Worm (Caenorhabditis elegans): ENCODE data around the gene C28A5.1.

Gene C28A5.1

ce11 chrIII:4407144-4407543, 27.0 kb downstream of the C28A5.1 start, which contains the start of gene prdx-3:
Gene prdx-3 (plus strand): TSS chrIII:4407444.
- TF ChIP-seq zip-8 (tag; optimal IDR thresholded peaks at IDR 0.05), result no peak
- TF ChIP-seq nhr-28 (tag; optimal IDR thresholded peaks at IDR 0.05), result no peak
- no peak for TF ChIP-seq sptf-1 (tag; optimal IDR thresholded peaks at IDR 0.05)
- TF ChIP-seq cnd-1 (tag; optimal IDR thresholded peaks at IDR 0.05), result no peak
- no peak for TF ChIP-seq flh-1 (GFP tag; optimal IDR thresholded peaks at IDR 0.05)
- no peak for TF ChIP-seq tbx-8 (GFP tag; optimal IDR thresholded peaks at IDR 0.05)
- no peak for TF ChIP-seq ceh-43 (GFP tag; optimal IDR thresholded peaks at IDR 0.05)
- TF ChIP-seq lsy-2 (tag; optimal IDR thresholded peaks at IDR 0.05), result no peak
- no peak for TF ChIP-seq unc-120 (tag; optimal IDR thresholded peaks at IDR 0.05; ENCODE audit: poor library complexity, severe bottlenecking)
- TF ChIP-seq mep-1 (tag; optimal IDR thresholded peaks at IDR 0.05), result no peak
- TF ChIP-seq blmp-1 (tag; optimal IDR thresholded peaks at IDR 0.05), result no peak
- TF ChIP-seq ham-2 (GFP tag; optimal IDR thresholded peaks at IDR 0.05), result no peak
- TF ChIP-seq mab-5 (tag; optimal IDR thresholded peaks at IDR 0.05), result no peak
- TF ChIP-seq nhr-76 (tag; optimal IDR thresholded peaks at IDR 0.05), result no peak
- no peak for TF ChIP-seq elt-1 (tag; optimal IDR thresholded peaks at IDR 0.05; ENCODE audit: borderline replicate concordance, insufficient read depth)
- no peak for TF ChIP-seq nhr-237 (tag; optimal IDR thresholded peaks at IDR 0.05)
- no peak for TF ChIP-seq ztf-11 (tag; optimal IDR thresholded peaks at IDR 0.05)
- TF ChIP-seq pha-4 (tag; optimal IDR thresholded peaks at IDR 0.05), result no peak

- TF ChIP-seq flh-1 (GFP tag; optimal IDR thresholded peaks at IDR 0.05) (no peak), mab-5 (tag; optimal IDR thresholded peaks at IDR 0.05) (no peak), nhr-237 (tag; optimal IDR thresholded peaks at IDR 0.05) (no peak), pha-4 (tag; optimal IDR thresholded peaks at IDR 0.05) (no peak), snpc-4 (tag; optimal IDR thresholded peaks at IDR 0.05) (no peak), nhr-12 (tag; optimal IDR thresholded peaks at IDR 0.05) (no peak), lin-32 (GFP tag; optimal IDR thresholded peaks at IDR 0.05) (no peak), drap-1 (GFP tag; optimal IDR thresholded peaks at IDR 0.05) (no peak), nhr-2 (tag; optimal IDR thresholded peaks at IDR 0.05) (no peak), ces-1 (GFP tag; optimal IDR thresholded peaks at IDR 0.05) (no peak), unc-62 (GFP tag; optimal IDR thresholded peaks at IDR 0.05) (no peak), elt-3 (tag; optimal IDR thresholded peaks at IDR 0.05) (no peak), ham-2 (GFP tag; optimal IDR thresholded peaks at IDR 0.05) (no peak), nhr-28 (tag; optimal IDR thresholded peaks at IDR 0.05) (no peak), M03D4.4 (tag; optimal IDR thresholded peaks at IDR 0.05) (no peak), blmp-1 (tag; optimal IDR thresholded peaks at IDR 0.05) (no peak)
Observed at ce11 chrIII:4405986-4406385, 28.2 kb downstream of the C28A5.1 start, which contains the start of gene rnp-4. Gene rnp-4 (plus strand): TSS chrIII:4406286.

ce11 chrIII:4404339-4404836, 29.8 kb downstream of the C28A5.1 start, which contains the start of the genes R07E5.17 and snfc-5:
Gene R07E5.17 (minus strand): TSS chrIII:4404436.
Gene snfc-5 (plus strand): TSS chrIII:4404786.
- peak; percentile 76 for TF ChIP-seq mep-1 (tag; optimal IDR thresholded peaks at IDR 0.05)
- peak; percentile 28 for TF ChIP-seq hlh-1 (tag; optimal IDR thresholded peaks at IDR 0.05)
- peak; percentile 78 for TF ChIP-seq unc-120 (tag; optimal IDR thresholded peaks at IDR 0.05; ENCODE audit: poor library complexity, severe bottlenecking)
- TF ChIP-seq ceh-43 (GFP tag; optimal IDR thresholded peaks at IDR 0.05), result no peak
- peak; percentile 24 for TF ChIP-seq ces-1 (GFP tag; optimal IDR thresholded peaks at IDR 0.05)
- no peak for TF ChIP-seq nhr-12 (tag; optimal IDR thresholded peaks at IDR 0.05)
- peak; percentile 69 for TF ChIP-seq lsy-2 (tag; optimal IDR thresholded peaks at IDR 0.05)
- peak; percentile 5 for TF ChIP-seq sptf-1 (tag; optimal IDR thresholded peaks at IDR 0.05)
- peak; percentile 36 for TF ChIP-seq lin-13 (tag; optimal IDR thresholded peaks at IDR 0.05)
- peak; percentile 19 for TF ChIP-seq ceh-39 (tag; optimal IDR thresholded peaks at IDR 0.05)
- TF ChIP-seq cnd-1 (tag; optimal IDR thresholded peaks at IDR 0.05), result peak; percentile 2
- TF ChIP-seq elt-1 (tag; optimal IDR thresholded peaks at IDR 0.05; ENCODE audit: borderline replicate concordance, insufficient read depth), result no peak

- TF ChIP-seq elt-3 (tag; optimal IDR thresholded peaks at IDR 0.05) (no peak), unc-120 (tag; optimal IDR thresholded peaks at IDR 0.05; ENCODE audit: poor library complexity, severe bottlenecking) (no peak), ham-2 (GFP tag; optimal IDR thresholded peaks at IDR 0.05) (no peak), nhr-237 (tag; optimal IDR thresholded peaks at IDR 0.05) (no peak), ceh-39 (tag; optimal IDR thresholded peaks at IDR 0.05) (no peak), sem-2 (GFP tag; optimal IDR thresholded peaks at IDR 0.05) (no peak), nhr-76 (tag; optimal IDR thresholded peaks at IDR 0.05) (no peak), drap-1 (GFP tag; optimal IDR thresholded peaks at IDR 0.05) (no peak)
Observed at ce11 chrIII:4401142-4401541, 33.0 kb downstream of the C28A5.1 start, which contains the start of gene R07E5.15. Gene R07E5.15 (plus strand): TSS chrIII:4401442.

Measured in whole organism, mixed stage, embryonic.